Worm (Caenorhabditis elegans) whole organism, L3 larva: Measurements from ENCODE around the gene lgc-56.

Source experiments
- R02D3.7 ChIP-seq: fragments of 150-350 bp; optimal IDR thresholded peaks from 2 replicates; lab custom pipeline; 2014; ENCODE audit warnings: missing biosample characterization, missing genetic modification characterization
- ceh-82 ChIP-seq: fragments of 150-350 bp; optimal IDR thresholded peaks from 2 replicates; lab custom pipeline; 2014; ENCODE audit warnings: missing biosample characterization, missing genetic modification characterization
- daf-12 ChIP-seq: fragments of 150-350 bp; optimal IDR thresholded peaks from 2 replicates; lab custom pipeline; 2014; ENCODE audit warnings: missing biosample characterization, missing genetic modification reagents, missing genetic modification characterization
- egl-27 ChIP-seq: sonication (generic microtip); optimal IDR thresholded peaks from 4 replicates; lab custom pipeline; 2017; ENCODE audit warnings: missing biosample characterization, missing genetic modification reagents, missing genetic modification characterization
- egl-5 ChIP-seq: fragments of 150-350 bp; optimal IDR thresholded peaks from 2 replicates; lab custom pipeline; 2017; ENCODE audit warnings: missing biosample characterization, missing genetic modification reagents, missing genetic modification characterization, inconsistent platforms
- eor-1 ChIP-seq, 2 experiments: fragments of 150-350 bp; optimal IDR thresholded peaks; 2 replicates each; lab custom pipeline; 2014 to 2018; ENCODE audit warnings: missing biosample characterization in 2 of 2, missing genetic modification characterization in 2 of 2
- fos-1 ChIP-seq: fragments of 150-350 bp; optimal IDR thresholded peaks from 2 replicates; lab custom pipeline; 2014; ENCODE audit warnings: missing biosample characterization, missing genetic modification characterization
- jun-1 ChIP-seq: fragments of 150-350 bp; optimal IDR thresholded peaks from 2 replicates; lab custom pipeline; 2014; ENCODE audit warnings: missing biosample characterization, missing genetic modification reagents, missing genetic modification characterization
- nhr-25 ChIP-seq: sonication (generic microtip); optimal IDR thresholded peaks from 2 replicates; lab custom pipeline; 2017; ENCODE audit warnings: missing biosample characterization, missing genetic modification characterization
- nhr-67 ChIP-seq: fragments of 150-350 bp; optimal IDR thresholded peaks from 2 replicates; lab custom pipeline; 2014; ENCODE audit warnings: missing biosample characterization, missing genetic modification characterization
- nhr-77 ChIP-seq: fragments of 150-350 bp; optimal IDR thresholded peaks from 2 replicates; lab custom pipeline; 2014; ENCODE audit warnings: missing biosample characterization, missing genetic modification characterization
- pha-4 ChIP-seq: fragments of 150-350 bp; optimal IDR thresholded peaks from 2 replicates; lab custom pipeline; 2014; ENCODE audit warnings: missing biosample characterization, missing genetic modification reagents, missing genetic modification characterization
- unc-62 ChIP-seq: fragments of 150-350 bp; sonication (generic microtip); optimal IDR thresholded peaks from 4 replicates; lab custom pipeline; 2014; ENCODE audit warnings: missing biosample characterization, missing genetic modification reagents, missing genetic modification characterization
- zag-1 ChIP-seq: fragments of 150-350 bp; optimal IDR thresholded peaks from 2 replicates; lab custom pipeline; 2014; ENCODE audit warnings: missing biosample characterization, missing genetic modification characterization

ce11 chrII:5112082-5112481 lies 18.1 kb upstream of the lgc-56 start, which contains the start of gene F09C12.8:
- TF ChIP-seq zag-1 (tag; lab: Kevin White, UChicago) (no peak), daf-12 (tag; lab: Kevin White, UChicago) (no peak), pha-4 (no peak), unc-62 (GFP tag; lab: Kevin White, UChicago) (no peak), nhr-67 (tag; lab: Kevin White, UChicago) (no peak), ceh-82 (tag; lab: Kevin White, UChicago) (no peak), fos-1 (tag; lab: Kevin White, UChicago) (no peak), eor-1 (tag; optimal IDR thresholded peaks at IDR 0.05; lab: Kevin White, UChicago) (no peak), nhr-77 (tag; lab: Kevin White, UChicago) (no peak), jun-1 (no peak), R02D3.7 (tag; lab: Kevin White, UChicago) (no peak), egl-27 (no peak), egl-5 (tag; lab: Kevin White, UChicago) (no peak), nhr-25 (no peak)
